Worm (Caenorhabditis elegans) whole organism, L2 larva: Measurements from ENCODE around the gene ctr-9.

Experiments used
- alr-1 ChIP-seq: fragments of 150-350 bp; optimal IDR thresholded peaks from 2 replicates; lab custom pipeline; 2014; ENCODE audit warnings: missing biosample characterization, missing genetic modification characterization
- ceh-16 ChIP-seq: fragments of 150-350 bp; optimal IDR thresholded peaks from 2 replicates; lab custom pipeline; 2014; ENCODE audit warnings: missing biosample characterization, missing genetic modification characterization
- ceh-82 ChIP-seq: fragments of 150-350 bp; optimal IDR thresholded peaks from 2 replicates; lab custom pipeline; 2014; ENCODE audit warnings: missing biosample characterization, missing genetic modification characterization
- mdl-1 ChIP-seq, 2 experiments: fragments of 150-350 bp in 1 of 2; sonication (generic microtip) in 1 of 2; optimal IDR thresholded peaks; 2 replicates each; lab custom pipeline; 2017; ENCODE audit warnings: missing biosample characterization in 2 of 2, missing genetic modification characterization in 2 of 2
- nhr-11 ChIP-seq: fragments of 150-350 bp; optimal IDR thresholded peaks from 2 replicates; lab custom pipeline; 2014; ENCODE audit warnings: missing biosample characterization, missing genetic modification characterization
- nhr-23 ChIP-seq: fragments of 150-350 bp; optimal IDR thresholded peaks from 2 replicates; lab custom pipeline; 2014; ENCODE audit warnings: missing biosample characterization, missing genetic modification reagents, missing genetic modification characterization
- nhr-237 ChIP-seq: fragments of 150-350 bp; optimal IDR thresholded peaks from 2 replicates; lab custom pipeline; 2014; ENCODE audit warnings: missing biosample characterization, missing genetic modification characterization
- nhr-25 ChIP-seq: fragments of 150-350 bp; sonication (generic microtip); optimal IDR thresholded peaks from 3 replicates; lab custom pipeline; 2014; ENCODE audit warnings: missing biosample characterization, missing genetic modification characterization
- nhr-6 ChIP-seq: fragments of 150-350 bp; optimal IDR thresholded peaks from 2 replicates; lab custom pipeline; 2014; ENCODE audit warnings: missing biosample characterization, missing genetic modification characterization
- unc-62 ChIP-seq: fragments of 150-350 bp; optimal IDR thresholded peaks from 2 replicates; lab custom pipeline; 2014; ENCODE audit warnings: missing biosample characterization, missing genetic modification reagents, missing genetic modification characterization
- ztf-11 ChIP-seq: sonication (generic microtip); optimal IDR thresholded peaks from 2 replicates; lab custom pipeline; 2017; ENCODE audit warnings: missing biosample characterization, missing genetic modification characterization
- ztf-4 ChIP-seq: fragments of 150-350 bp; optimal IDR thresholded peaks from 2 replicates; lab custom pipeline; 2014; ENCODE audit warnings: missing biosample characterization, missing genetic modification characterization

ce11 chrIII:9494209-9494608 is 3.0 kb downstream of the ctr-9 start:
- TF ChIP-seq nhr-6, result no peak
- TF ChIP-seq nhr-237, result no peak
- TF ChIP-seq ceh-16 (tag; lab: Kevin White, UChicago), result no peak
- TF ChIP-seq mdl-1 (tag; optimal IDR thresholded peaks at IDR 0.05; lab: Kevin White, UChicago), result no peak
- no peak for TF ChIP-seq nhr-11
- no peak for TF ChIP-seq alr-1
- TF ChIP-seq unc-62, result no peak
- TF ChIP-seq ztf-11 (tag; lab: Kevin White, UChicago), result no peak
- TF ChIP-seq ztf-4 (tag; lab: Kevin White, UChicago), result no peak
- no peak for TF ChIP-seq nhr-23
- TF ChIP-seq nhr-25 (tag; lab: Kevin White, UChicago), result no peak
- TF ChIP-seq ceh-82, result no peak
